Worm (Caenorhabditis elegans) whole organism, young adult: ENCODE data around the gene B0252.11.

Experiments
- B0035.1 ChIP-seq: sonication (generic microtip); optimal IDR thresholded peaks from 2 replicates; lab custom pipeline; 2016; ENCODE audit warnings: missing genetic modification characterization, mild to moderate bottlenecking, missing compliant biosample characterization, missing genotype, missing genetic modification reagents
- F33H1.4 ChIP-seq: fragments of 200-800 bp; sonication (Bioruptor generic); IDR thresholded peaks from 2 replicates; pipeline ENCODE4 v1.3.6; 2022; ENCODE audit warnings: missing genetic modification reagents, missing genetic modification characterization, missing compliant biosample characterization
- K12H6.12 ChIP-seq: fragments of 200-800 bp; sonication (Bioruptor generic); optimal IDR thresholded peaks from 2 replicates; lab custom pipeline; 2018; ENCODE audit warnings: mild to moderate bottlenecking, missing genetic modification characterization, missing compliant biosample characterization
- T26A5.8 ChIP-seq: sonication (generic microtip); optimal IDR thresholded peaks from 2 replicates; lab custom pipeline; 2016; ENCODE audit warnings: missing genetic modification characterization, missing compliant biosample characterization
- Y79H2A.3 ChIP-seq: fragments of 200-800 bp; sonication (Bioruptor generic); conservative IDR thresholded peaks from 2 replicates; pipeline ENCODE4 v1.3.6; 2022; ENCODE audit warnings: missing genetic modification reagents, missing genetic modification characterization, missing compliant biosample characterization
- aptf-2 ChIP-seq: fragments of 200-800 bp; sonication (Bioruptor generic); conservative IDR thresholded peaks from 2 replicates; pipeline ENCODE4 v1.3.6; 2022; ENCODE audit warnings: missing genetic modification reagents, missing genetic modification characterization, missing compliant biosample characterization
- athp-1 ChIP-seq: sonication (generic microtip); optimal IDR thresholded peaks from 2 replicates; lab custom pipeline; 2017; ENCODE audit warnings: mild to moderate bottlenecking, missing genetic modification characterization, missing compliant biosample characterization
- attf-3 ChIP-seq: fragments of 200-800 bp; sonication (Bioruptor generic); conservative IDR thresholded peaks from 2 replicates; pipeline ENCODE4 v1.3.6; 2022; ENCODE audit warnings: missing genetic modification reagents, missing genetic modification characterization, missing compliant biosample characterization
- attf-5 ChIP-seq: fragments of 200-800 bp; sonication (Bioruptor generic); optimal IDR thresholded peaks from 2 replicates; lab custom pipeline; 2018; ENCODE audit warnings: mild to moderate bottlenecking, missing genetic modification characterization, missing compliant biosample characterization
- bed-1 ChIP-seq: fragments of 200-800 bp; sonication (Bioruptor generic); IDR thresholded peaks from 2 replicates; pipeline ENCODE4 v1.3.6; 2022; ENCODE audit warnings: missing genetic modification reagents, missing genetic modification characterization, missing compliant biosample characterization
- cebp-1 ChIP-seq, 2 experiments: fragments of 200-800 bp in 1 of 2; sonication (Bioruptor generic) in 1 of 2; sonication (generic microtip) in 1 of 2; IDR thresholded peaks in 1 of 2; optimal IDR thresholded peaks in 1 of 2; 2 replicates each; pipeline versions ENCODE4 v1.3.6 to Lab custom; 2017 to 2022; ENCODE audit warnings: missing compliant biosample characterization in 2 of 2, missing genetic modification characterization in 2 of 2, mild to moderate bottlenecking in 1 of 2, missing genetic modification reagents in 1 of 2, moderate library complexity in 1 of 2
- cebp-2 ChIP-seq: fragments of 200-800 bp; sonication (Bioruptor generic); IDR thresholded peaks from 2 replicates; pipeline ENCODE4 v1.3.6; 2022; ENCODE audit warnings: missing genetic modification characterization, missing compliant biosample characterization
- ceh-91 ChIP-seq: fragments of 200-800 bp; sonication (Bioruptor generic); IDR thresholded peaks from 2 replicates; pipeline ENCODE4 v1.3.6; 2022; ENCODE audit warnings: missing genetic modification reagents, missing genetic modification characterization, missing compliant biosample characterization
- chd-7 ChIP-seq: sonication (generic microtip); optimal IDR thresholded peaks from 2 replicates; lab custom pipeline; 2016; ENCODE audit warnings: mild to moderate bottlenecking, missing genetic modification characterization, moderate library complexity, missing compliant biosample characterization
- dpl-1 ChIP-seq: fragments of 150-350 bp; optimal IDR thresholded peaks from 2 replicates; lab custom pipeline; 2014; ENCODE audit warnings: missing biosample characterization, missing genetic modification reagents, missing genetic modification characterization
- hlh-26 ChIP-seq: fragments of 200-800 bp; sonication (Bioruptor generic); conservative IDR thresholded peaks from 2 replicates; pipeline ENCODE4 v1.3.6; 2022; ENCODE audit warnings: missing genetic modification reagents, missing genetic modification characterization, missing compliant biosample characterization
- hmg-1.2 ChIP-seq: fragments of 200-800 bp; sonication (Bioruptor generic); IDR thresholded peaks from 2 replicates; pipeline ENCODE4 v1.3.6; 2022; ENCODE audit warnings: missing genetic modification reagents, missing genetic modification characterization, missing compliant biosample characterization
- let-607 ChIP-seq, 2 experiments: fragments of 200-800 bp in 1 of 2; sonication (Bioruptor generic) in 1 of 2; sonication (generic microtip) in 1 of 2; optimal IDR thresholded peaks; 2 replicates each; lab custom pipeline; 2016 to 2018; ENCODE audit warnings: mild to moderate bottlenecking in 2 of 2, missing compliant biosample characterization in 2 of 2, missing genetic modification characterization in 2 of 2, moderate library complexity in 2 of 2, missing genotype in 1 of 2
- lin-35 ChIP-seq, 3 experiments: fragments of 150-350 bp in 2 of 3; sonication (generic microtip) in 1 of 3; optimal IDR thresholded peaks; 2 replicates each; lab custom pipeline; 2014 to 2018; ENCODE audit warnings: missing biosample characterization in 3 of 3, missing genetic modification characterization in 3 of 3, missing genetic modification reagents in 3 of 3
- lir-1 ChIP-seq: fragments of 200-800 bp; sonication (Bioruptor generic); conservative IDR thresholded peaks from 2 replicates; pipeline ENCODE4 v1.3.6; 2022; ENCODE audit warnings: missing genetic modification reagents, missing genetic modification characterization, missing compliant biosample characterization
- lsl-1 ChIP-seq: fragments of 200-800 bp; sonication (Bioruptor generic); optimal IDR thresholded peaks from 2 replicates; lab custom pipeline; 2018; ENCODE audit warnings: mild to moderate bottlenecking, missing genetic modification characterization, moderate library complexity, missing compliant biosample characterization
- madf-3 ChIP-seq: fragments of 200-800 bp; sonication (Bioruptor generic); IDR thresholded peaks from 2 replicates; pipeline ENCODE4 v1.3.6; 2022; ENCODE audit warnings: missing genetic modification reagents, missing genetic modification characterization, missing compliant biosample characterization
- madf-6 ChIP-seq: fragments of 200-800 bp; sonication (Bioruptor generic); IDR thresholded peaks from 2 replicates; pipeline ENCODE4 v1.3.6; 2022; ENCODE audit warnings: missing genetic modification reagents, missing genetic modification characterization, missing compliant biosample characterization
- madf-8 ChIP-seq: fragments of 200-800 bp; sonication (Bioruptor generic); conservative IDR thresholded peaks from 2 replicates; pipeline ENCODE4 v1.3.6; 2022; ENCODE audit warnings: missing genetic modification reagents, missing genetic modification characterization, missing compliant biosample characterization
- mel-28 ChIP-seq: sonication (generic microtip); optimal IDR thresholded peaks from 2 replicates; lab custom pipeline; 2016; ENCODE audit warnings: borderline replicate concordance, mild to moderate bottlenecking, missing genetic modification characterization, missing compliant biosample characterization
- nhr-179 ChIP-seq: sonication (generic microtip); optimal IDR thresholded peaks from 2 replicates; lab custom pipeline; 2016; ENCODE audit warnings: mild to moderate bottlenecking, missing genetic modification characterization, missing compliant biosample characterization
- nhr-80 ChIP-seq: sonication (generic microtip); optimal IDR thresholded peaks from 2 replicates; lab custom pipeline; 2016; ENCODE audit warnings: missing genetic modification characterization, missing compliant biosample characterization
- repo-1 ChIP-seq: sonication (generic microtip); optimal IDR thresholded peaks from 2 replicates; lab custom pipeline; 2017; ENCODE audit warnings: mild to moderate bottlenecking, missing genetic modification characterization, missing compliant biosample characterization
- somi-1 ChIP-seq: fragments of 200-800 bp; sonication (Bioruptor generic); optimal IDR thresholded peaks from 2 replicates; lab custom pipeline; 2018; ENCODE audit warnings: mild to moderate bottlenecking, missing genetic modification characterization, missing compliant biosample characterization
- sptf-2 ChIP-seq: fragments of 200-800 bp; sonication (Bioruptor generic); optimal IDR thresholded peaks from 2 replicates; lab custom pipeline; 2018; ENCODE audit warnings: mild to moderate bottlenecking, missing genetic modification characterization, missing compliant biosample characterization
- ztf-25 ChIP-seq: fragments of 200-800 bp; sonication (Bioruptor generic); IDR thresholded peaks from 2 replicates; pipeline ENCODE4 v1.3.6; 2022; ENCODE audit warnings: missing genetic modification reagents, missing genetic modification characterization, missing compliant biosample characterization
- ztf-28 ChIP-seq: fragments of 200-800 bp; sonication (Bioruptor generic); IDR thresholded peaks from 2 replicates; pipeline ENCODE4 v1.3.6; 2022; ENCODE audit warnings: missing genetic modification reagents, missing genetic modification characterization, missing compliant biosample characterization

The B0252.11 gene

DNA sequence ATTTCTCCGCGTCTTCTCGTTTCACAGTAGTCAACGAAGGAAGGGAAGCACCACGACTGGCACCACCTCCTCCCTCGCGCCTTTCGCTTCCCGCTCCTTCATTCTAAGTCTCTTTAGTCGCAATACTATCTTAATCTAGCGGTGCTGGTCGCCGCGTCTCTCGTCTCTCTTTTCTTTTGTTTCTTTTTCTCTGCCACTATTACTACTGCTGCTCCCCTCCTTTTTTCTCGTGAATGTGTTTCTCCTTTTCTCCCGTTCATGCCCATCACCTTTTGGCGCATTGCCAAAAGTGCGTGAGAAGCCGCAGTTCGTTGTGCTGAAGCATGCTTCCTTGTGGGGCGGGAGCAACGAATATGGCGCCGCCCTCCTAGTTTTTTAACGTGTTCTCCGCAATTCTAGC, 8.9 kb upstream of the B0252.11 start (continued):
- no peak for TF ChIP-seq sptf-2 (GFP tag; lab: Kevin White, UChicago)
- peak; percentile 89 for TF ChIP-seq hmg-1.2 (GFP tag; lab: Robert Waterston, UW)
- peak; percentile 66 for TF ChIP-seq K12H6.12 (tag; lab: Kevin White, UChicago)
- TF ChIP-seq ztf-25 (GFP tag; lab: Robert Waterston, UW): no peak

- TF ChIP-seq madf-3 (GFP tag; lab: Robert Waterston, UW) (0 out of 2 replicates have a peak, but pooled peaks have one; percentile 44), aptf-2 (no peak)
These were observed 8.4 kb upstream of the B0252.11 start for ce11 chrII:6926054-6926453.

DNA sequence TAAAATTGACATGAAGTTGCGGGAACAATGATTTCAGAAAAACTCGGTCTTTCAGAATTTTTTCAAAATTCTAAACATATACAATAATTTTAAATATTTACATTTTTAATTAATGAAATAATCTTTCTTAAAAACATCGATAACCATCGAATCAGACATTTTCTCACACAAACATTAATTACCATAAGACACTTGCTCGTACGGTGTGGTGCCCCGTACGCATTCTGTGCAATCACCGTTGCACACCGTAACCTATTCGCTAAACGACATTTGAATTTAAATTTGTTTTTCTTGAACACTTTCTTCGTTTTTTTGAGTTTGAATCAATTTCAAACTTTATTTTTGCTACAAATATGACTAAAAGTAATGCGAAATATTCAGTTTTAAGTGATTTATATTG, 6.2 kb upstream of the B0252.11 start:
- no peak for TF ChIP-seq mel-28 (tag; lab: Kevin White, UChicago)
- 0 out of 2 replicates have a peak, but pooled peaks have one; percentile 29 for TF ChIP-seq ceh-91 (GFP tag; lab: Robert Waterston, UW)
- peak; percentile 89 for TF ChIP-seq lsl-1 (GFP tag; lab: Kevin White, UChicago)
- peak; percentile 90 for TF ChIP-seq athp-1
- TF ChIP-seq hlh-26 (GFP tag; lab: Robert Waterston, UW): no peak
- peak; percentile 20; the same call in 1 of the 2 replicates for TF ChIP-seq F33H1.4 (GFP tag; lab: Robert Waterston, UW)
- no peak for TF ChIP-seq attf-5 (GFP tag; lab: Kevin White, UChicago)
- no peak for TF ChIP-seq cebp-1 (GFP tag; IDR thresholded peaks at IDR 0.05; lab: Robert Waterston, UW)
- TF ChIP-seq cebp-1 (tag; optimal IDR thresholded peaks at IDR 0.05; lab: Kevin White, UChicago): no peak
- TF ChIP-seq lir-1 (GFP tag; lab: Robert Waterston, UW): no peak
- no peak for TF ChIP-seq ztf-28
- 0 out of 2 replicates have a peak, but pooled peaks have one; percentile 7 for TF ChIP-seq madf-8 (GFP tag; lab: Robert Waterston, UW)

DNA sequence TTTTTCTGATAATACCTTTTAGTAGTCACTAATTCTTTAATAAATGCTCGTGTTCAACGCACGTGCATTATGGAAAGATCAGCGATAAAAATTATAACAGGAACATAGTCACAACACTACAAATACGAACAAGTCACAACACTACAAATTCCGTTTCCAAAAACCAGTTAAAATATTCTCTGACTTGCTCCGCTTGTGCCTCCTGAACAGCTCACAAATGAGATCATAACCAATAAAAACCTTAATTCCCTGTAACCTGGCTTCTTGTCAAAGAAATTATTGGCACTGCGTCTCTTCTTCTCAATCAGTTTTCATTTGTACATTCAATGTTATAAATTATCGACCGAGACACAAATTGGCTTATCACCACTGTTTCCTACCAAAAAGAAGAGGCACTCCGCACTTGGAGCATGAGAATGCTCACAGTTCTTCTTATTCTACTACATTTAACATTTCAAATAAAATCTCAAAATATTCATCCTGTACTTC, 1.8 kb upstream of the B0252.11 start, which contains the start of gene B0252.1:
Gene B0252.1 (plus strand): TSS at position 318 of the 489 bp plus-strand sequence.
- TF ChIP-seq T26A5.8 (tag; lab: Kevin White, UChicago): no peak
- TF ChIP-seq nhr-80 (tag; lab: Kevin White, UChicago): peak; percentile 77

DNA sequence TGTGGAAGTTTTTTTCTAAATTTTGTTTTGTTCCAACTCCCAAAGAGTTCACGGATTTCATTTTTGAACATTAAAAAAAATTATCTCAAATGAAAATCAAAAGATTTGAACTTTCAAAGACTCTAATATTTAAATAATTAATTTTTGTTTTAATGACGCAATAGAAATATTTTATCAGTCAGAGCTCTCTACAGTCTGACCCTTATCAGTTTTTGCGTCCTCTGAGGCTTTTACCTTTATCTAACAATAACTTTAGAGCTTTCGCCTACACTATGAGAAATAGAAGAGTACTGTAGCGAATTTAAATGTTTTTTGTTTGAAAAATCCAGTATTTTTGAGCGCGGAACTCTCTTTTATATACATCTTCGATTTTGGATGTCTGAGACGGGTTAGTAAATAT, 1.3 kb upstream of the B0252.11 start, which contains the start of gene B0252.5:
Gene B0252.5 (minus strand): TSS at position 17 of the 400 bp plus-strand sequence.
- TF ChIP-seq Y79H2A.3 (GFP tag; lab: Robert Waterston, UW) (no peak), attf-3 (GFP tag; lab: Robert Waterston, UW) (no peak), hmg-1.2 (GFP tag; lab: Robert Waterston, UW) (no peak), somi-1 (no peak), B0035.1 (tag; lab: Kevin White, UChicago) (no peak), nhr-179 (tag; lab: Kevin White, UChicago) (no peak), cebp-2 (GFP tag; lab: Robert Waterston, UW) (no peak), athp-1 (no peak), chd-7 (tag; lab: Kevin White, UChicago) (no peak), ceh-91 (GFP tag; lab: Robert Waterston, UW) (no peak), bed-1 (GFP tag; lab: Robert Waterston, UW) (no peak), dpl-1 (GFP tag; lab: Kevin White, UChicago) (no peak), lin-35 (GFP tag; optimal IDR thresholded peaks at IDR 0.05; lab: Kevin White, UChicago) (no peak), repo-1 (tag; lab: Kevin White, UChicago) (no peak), let-607 (tag; optimal IDR thresholded peaks at IDR 0.05; lab: Kevin White, UChicago) (no peak), madf-6 (GFP tag; lab: Robert Waterston, UW) (no peak), F33H1.4 (GFP tag; lab: Robert Waterston, UW) (no peak)
